Worm (Caenorhabditis elegans) whole organism, late embryonic: ENCODE data around the gene F49C5.5.
"Not testable (repeated sequence)": the region's sequence is repeated elsewhere in the genome, so short reads cannot be mapped to it uniquely, and the experiment has no call there.

Experiments
- C38D4.7 ChIP-seq: fragments of 200-800 bp; sonication (Bioruptor generic); optimal IDR thresholded peaks from 2 replicates; lab custom pipeline; 2018; ENCODE audit warnings: mild to moderate bottlenecking, missing genetic modification characterization, moderate library complexity, missing compliant biosample characterization
- T23F11.4 ChIP-seq: fragments of 200-800 bp; sonication (Bioruptor generic); optimal IDR thresholded peaks from 2 replicates; lab custom pipeline; 2018; ENCODE audit warnings: mild to moderate bottlenecking, missing genetic modification characterization, missing compliant biosample characterization
- ceh-18 ChIP-seq: sonication (generic microtip); optimal IDR thresholded peaks from 2 replicates; lab custom pipeline; 2016; ENCODE audit warnings: missing genetic modification characterization, missing compliant biosample characterization
- ceh-2 ChIP-seq: sonication (generic microtip); optimal IDR thresholded peaks from 2 replicates; lab custom pipeline; 2016; ENCODE audit warnings: missing genotype, missing genetic modification characterization, missing compliant biosample characterization
- ceh-45 ChIP-seq: fragments of 200-800 bp; sonication (Bioruptor generic); IDR thresholded peaks from 2 replicates; pipeline ENCODE4 v1.3.6; 2022; ENCODE audit warnings: missing genetic modification reagents, missing genetic modification characterization, missing compliant biosample characterization
- fkh-10 ChIP-seq: fragments of 150-350 bp; optimal IDR thresholded peaks from 2 replicates; lab custom pipeline; 2014; ENCODE audit warnings: missing biosample characterization, missing genetic modification reagents, missing genetic modification characterization
- pha-4 ChIP-seq: fragments of 150-350 bp; optimal IDR thresholded peaks from 2 replicates; lab custom pipeline; 2018; ENCODE audit warnings: missing biosample characterization, missing genetic modification reagents, missing genetic modification characterization
- unc-42 ChIP-seq: sonication (generic microtip); optimal IDR thresholded peaks from 2 replicates; lab custom pipeline; 2016; ENCODE audit warnings: missing genotype, missing genetic modification characterization, missing compliant biosample characterization
- unc-55 ChIP-seq: sonication (generic microtip); optimal IDR thresholded peaks from 2 replicates; lab custom pipeline; 2017; ENCODE audit warnings: missing biosample characterization, missing genetic modification reagents, missing genetic modification characterization

DNA sequence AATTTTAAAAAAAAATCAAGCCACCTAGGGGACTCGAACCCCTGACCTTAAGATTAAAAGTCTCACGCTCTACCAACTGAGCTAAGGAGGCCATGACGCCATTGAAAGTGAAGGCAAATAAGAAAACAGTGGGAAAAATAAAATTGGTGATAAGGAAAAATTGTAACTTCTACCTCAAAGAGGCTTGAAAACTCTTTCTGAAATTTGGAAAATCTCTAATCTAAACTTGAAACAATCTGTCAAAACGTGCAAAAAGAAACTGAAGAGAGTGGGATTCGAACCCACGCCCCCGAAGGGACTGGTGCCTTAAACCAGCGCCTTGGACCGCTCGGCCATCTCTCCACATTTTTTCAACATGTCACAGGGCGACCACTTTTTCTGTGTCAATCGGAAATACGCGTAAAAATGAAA is 4.6 kb downstream of the F49C5.5 start:
- TF ChIP-seq C38D4.7 (GFP tag; lab: Kevin White, UChicago); unc-42 (tag; lab: Kevin White, UChicago); pha-4 (tag; lab: Kevin White, UChicago); T23F11.4 (GFP tag; lab: Kevin White, UChicago); ceh-18 (tag; lab: Kevin White, UChicago); ceh-2 (tag; lab: Kevin White, UChicago); ceh-45 (GFP tag; lab: Robert Waterston, UW); fkh-10 (GFP tag; lab: Kevin White, UChicago); unc-55: not testable (repeated sequence)
